Fruit fly (Drosophila melanogaster) whole organism, embryonic: ENCODE measurements around the gene Sil1.
A peak's percentile ranks its signal among the peaks of the same experiment; 100 is the strongest.

ENCODE experiments used
- Abd-B ChIP-seq: fragments of 200-800 bp; sonication (Bioruptor generic); optimal IDR thresholded peaks from 2 replicates; lab custom pipeline; 2018; ENCODE audit warnings: missing biosample characterization, mild to moderate bottlenecking, missing genetic modification characterization, moderate library complexity
- CG10654 ChIP-seq: fragments of 200-800 bp; sonication (Bioruptor generic); optimal IDR thresholded peaks from 2 replicates; lab custom pipeline; 2016; ENCODE audit warnings: missing biosample characterization, missing genetic modification characterization
- CG11398 ChIP-seq: fragments of 200-800 bp; sonication (Bioruptor generic); optimal IDR thresholded peaks from 2 replicates; lab custom pipeline; 2016; ENCODE audit warnings: missing biosample characterization, missing genetic modification characterization
- CG11504 ChIP-seq: fragments of 200-800 bp; sonication (Bioruptor generic); optimal IDR thresholded peaks from 3 replicates; lab custom pipeline; 2019; ENCODE audit warnings: missing biosample characterization, mild to moderate bottlenecking, missing genetic modification characterization, moderate library complexity
- CG11560 ChIP-seq: fragments of 200-800 bp; sonication (Bioruptor generic); IDR thresholded peaks from 3 replicates; pipeline ENCODE4 v1.3.6; 2022; ENCODE audit warnings: missing biosample characterization, missing genetic modification characterization
- CG12391 ChIP-seq: fragments of 200-800 bp; sonication (Bioruptor generic); optimal IDR thresholded peaks from 3 replicates; lab custom pipeline; 2018; ENCODE audit warnings: missing biosample characterization, mild to moderate bottlenecking, missing genetic modification characterization, moderate library complexity
- CG15269 ChIP-seq: fragments of 200-800 bp; sonication (Bioruptor generic); optimal IDR thresholded peaks from 2 replicates; lab custom pipeline; 2018; ENCODE audit warnings: missing biosample characterization, mild to moderate bottlenecking, missing genetic modification characterization, moderate library complexity
- CG1602 ChIP-seq: fragments of 200-800 bp; sonication (Bioruptor generic); optimal IDR thresholded peaks from 3 replicates; lab custom pipeline; 2016; ENCODE audit warnings: missing biosample characterization, missing genetic modification characterization
- CG17802 ChIP-seq: fragments of 200-800 bp; sonication (Bioruptor generic); optimal IDR thresholded peaks from 2 replicates; lab custom pipeline; 2018; ENCODE audit warnings: missing biosample characterization, mild to moderate bottlenecking, missing genetic modification characterization, moderate library complexity
- CG17912 ChIP-seq: fragments of 200-800 bp; sonication (Bioruptor generic); optimal IDR thresholded peaks from 2 replicates; lab custom pipeline; 2018; ENCODE audit warnings: missing biosample characterization, mild to moderate bottlenecking, missing genetic modification characterization
- CG3163 ChIP-seq: fragments of 200-800 bp; sonication (Bioruptor generic); optimal IDR thresholded peaks from 3 replicates; lab custom pipeline; 2016; ENCODE audit warnings: missing biosample characterization, missing genetic modification characterization
- CG34422 ChIP-seq: fragments of 200-800 bp; sonication (Bioruptor generic); IDR thresholded peaks from 3 replicates; pipeline ENCODE4 v1.3.6; 2022; ENCODE audit warnings: missing biosample characterization, missing genetic modification characterization
- CG3847 ChIP-seq: fragments of 200-800 bp; sonication (Bioruptor generic); IDR thresholded peaks from 2 replicates; pipeline ENCODE4 v1.3.6; 2022; ENCODE audit warnings: missing biosample characterization, missing genetic modification characterization
- CG43689 ChIP-seq: fragments of 200-800 bp; sonication (Bioruptor generic); IDR thresholded peaks from 2 replicates; pipeline ENCODE4 v1.3.6; 2022; ENCODE audit warnings: missing biosample characterization, missing genetic modification characterization
- CG4424 ChIP-seq: fragments of 200-800 bp; sonication (Bioruptor generic); optimal IDR thresholded peaks from 3 replicates; lab custom pipeline; 2016; ENCODE audit warnings: missing biosample characterization, missing genetic modification characterization
- CG7372 ChIP-seq: fragments of 200-800 bp; sonication (Bioruptor generic); IDR thresholded peaks from 2 replicates; pipeline ENCODE4 v1.3.6; 2022; ENCODE audit warnings: missing biosample characterization, missing genetic modification characterization
- CG7963 ChIP-seq: fragments of 200-800 bp; sonication (Bioruptor generic); IDR thresholded peaks from 3 replicates; pipeline ENCODE4 v1.3.6; 2022; ENCODE audit warnings: missing biosample characterization, missing genetic modification characterization; ENCODE audit not compliant: partially characterized antibody
- CG7987 ChIP-seq: fragments of 200-800 bp; sonication (Bioruptor generic); optimal IDR thresholded peaks from 2 replicates; lab custom pipeline; 2018; ENCODE audit warnings: missing biosample characterization, mild to moderate bottlenecking, missing genetic modification characterization, moderate library complexity
- CG8290 ChIP-seq, 3 experiments: fragments of 200-800 bp; sonication (Bioruptor generic); optimal IDR thresholded peaks; 2 replicates each; lab custom pipeline; 2016 to 2019; ENCODE audit warnings: missing biosample characterization in 3 of 3, missing genetic modification characterization in 3 of 3, mild to moderate bottlenecking in 2 of 3, moderate library complexity in 1 of 3
- CG8359 ChIP-seq: fragments of 200-800 bp; sonication (Bioruptor generic); optimal IDR thresholded peaks from 2 replicates; lab custom pipeline; 2017; ENCODE audit warnings: missing biosample characterization, mild to moderate bottlenecking, missing genetic modification characterization, borderline replicate concordance
- CG8944 ChIP-seq: fragments of 200-800 bp; sonication (Bioruptor generic); optimal IDR thresholded peaks from 3 replicates; lab custom pipeline; 2016; ENCODE audit warnings: missing biosample characterization, missing genetic modification characterization
- CG9797 ChIP-seq: fragments of 200-800 bp; sonication (Bioruptor generic); optimal IDR thresholded peaks from 3 replicates; lab custom pipeline; 2018; ENCODE audit warnings: missing biosample characterization, mild to moderate bottlenecking, missing genetic modification characterization
- Chrac-16 ChIP-seq: fragments of 200-800 bp; sonication (Bioruptor generic); optimal IDR thresholded peaks from 3 replicates; lab custom pipeline; 2016; ENCODE audit warnings: missing biosample characterization, missing genetic modification characterization
- Ets97D ChIP-seq: fragments of 200-800 bp; sonication (Bioruptor generic); optimal IDR thresholded peaks from 3 replicates; lab custom pipeline; 2016; ENCODE audit warnings: missing biosample characterization, missing genetic modification characterization
- Fer3 ChIP-seq: fragments of 200-800 bp; sonication (Bioruptor generic); optimal IDR thresholded peaks from 2 replicates; lab custom pipeline; 2018; ENCODE audit warnings: missing biosample characterization, mild to moderate bottlenecking, missing genetic modification characterization, moderate library complexity
- Hmr ChIP-seq: fragments of 200-800 bp; sonication (Bioruptor generic); optimal IDR thresholded peaks from 3 replicates; lab custom pipeline; 2017; ENCODE audit warnings: mild to moderate bottlenecking, missing biosample characterization, missing genetic modification reagents, missing genetic modification characterization
- Hsf ChIP-seq: fragments of 200-800 bp; sonication (Bioruptor generic); optimal IDR thresholded peaks from 3 replicates; lab custom pipeline; 2016; ENCODE audit warnings: missing biosample characterization, missing genetic modification characterization
- MBD-R2 ChIP-seq: fragments of 200-800 bp; sonication (Bioruptor generic); IDR thresholded peaks from 2 replicates; pipeline ENCODE4 v1.3.6; 2022; ENCODE audit warnings: missing biosample characterization, missing genetic modification characterization
- NC2α ChIP-seq: fragments of 200-800 bp; sonication (Bioruptor generic); optimal IDR thresholded peaks from 2 replicates; lab custom pipeline; 2016; ENCODE audit warnings: missing biosample characterization, missing genetic modification characterization
- Nf-YB ChIP-seq: fragments of 200-800 bp; sonication (Bioruptor generic); optimal IDR thresholded peaks from 3 replicates; lab custom pipeline; 2019; ENCODE audit warnings: missing biosample characterization, mild to moderate bottlenecking, missing genetic modification characterization, moderate library complexity
- Oli ChIP-seq: fragments of 200-800 bp; sonication (Bioruptor generic); optimal IDR thresholded peaks from 2 replicates; lab custom pipeline; 2018; ENCODE audit warnings: missing biosample characterization, mild to moderate bottlenecking, missing genetic modification characterization, moderate library complexity
- Ssrp ChIP-seq: fragments of 200-800 bp; sonication (Bioruptor generic); optimal IDR thresholded peaks from 2 replicates; lab custom pipeline; 2018; ENCODE audit warnings: missing biosample characterization, mild to moderate bottlenecking, missing genetic modification characterization, moderate library complexity
- ab ChIP-seq: fragments of 200-800 bp; sonication (Bioruptor generic); optimal IDR thresholded peaks from 2 replicates; lab custom pipeline; 2016; ENCODE audit warnings: missing biosample characterization, missing genetic modification characterization
- caup ChIP-seq: fragments of 200-800 bp; sonication (Bioruptor generic); optimal IDR thresholded peaks from 3 replicates; lab custom pipeline; 2017; ENCODE audit warnings: missing biosample characterization, mild to moderate bottlenecking, missing genetic modification characterization, moderate library complexity; ENCODE audit not compliant: severe bottlenecking
- cg ChIP-seq: fragments of 200-800 bp; sonication (Bioruptor generic); optimal IDR thresholded peaks from 3 replicates; lab custom pipeline; 2019; ENCODE audit warnings: missing biosample characterization, mild to moderate bottlenecking, missing genetic modification characterization, moderate library complexity
- ci ChIP-seq: fragments of 200-800 bp; sonication (Bioruptor generic); IDR thresholded peaks from 3 replicates; pipeline ENCODE4 v1.3.6; 2022; ENCODE audit warnings: missing biosample characterization, missing genetic modification characterization
- emc ChIP-seq: fragments of 200-800 bp; sonication (Bioruptor generic); optimal IDR thresholded peaks from 2 replicates; lab custom pipeline; 2016; ENCODE audit warnings: missing biosample characterization, missing genetic modification characterization
- en ChIP-seq: fragments of 200-800 bp; sonication (Bioruptor generic); optimal IDR thresholded peaks from 2 replicates; lab custom pipeline; 2016; ENCODE audit warnings: missing biosample characterization, missing genetic modification characterization
- gcm ChIP-seq: fragments of 200-800 bp; sonication (Bioruptor generic); optimal IDR thresholded peaks from 2 replicates; lab custom pipeline; 2019; ENCODE audit warnings: missing biosample characterization, mild to moderate bottlenecking, missing genetic modification characterization, moderate library complexity
- inv ChIP-seq: fragments of 200-800 bp; sonication (Bioruptor generic); IDR thresholded peaks from 2 replicates; pipeline ENCODE4 v1.3.6; 2022; ENCODE audit warnings: missing biosample characterization, missing genetic modification characterization; ENCODE audit not compliant: partially characterized antibody
- lab ChIP-seq: fragments of 200-800 bp; sonication (Bioruptor generic); optimal IDR thresholded peaks from 3 replicates; lab custom pipeline; 2017; ENCODE audit warnings: missing biosample characterization, missing genetic modification characterization, mild to moderate bottlenecking, moderate library complexity, missing genetic modification reagents
- nerfin-1 ChIP-seq: fragments of 200-800 bp; sonication (Bioruptor generic); optimal IDR thresholded peaks from 3 replicates; lab custom pipeline; 2019; ENCODE audit warnings: missing biosample characterization, mild to moderate bottlenecking, missing genetic modification characterization, moderate library complexity
- nerfin-2 ChIP-seq: fragments of 200-800 bp; sonication (Bioruptor generic); IDR thresholded peaks from 2 replicates; pipeline ENCODE4 v1.3.6; 2022; ENCODE audit warnings: missing biosample characterization, missing genetic modification characterization; ENCODE audit not compliant: partially characterized antibody
- onecut ChIP-seq: fragments of 200-800 bp; sonication (Bioruptor generic); IDR thresholded peaks from 2 replicates; pipeline ENCODE4 v1.3.6; 2022; ENCODE audit warnings: missing biosample characterization, missing genetic modification characterization
- pfk ChIP-seq: fragments of 200-800 bp; sonication (Bioruptor generic); optimal IDR thresholded peaks from 2 replicates; lab custom pipeline; 2018; ENCODE audit warnings: missing biosample characterization, mild to moderate bottlenecking, missing genetic modification characterization, moderate library complexity
- row ChIP-seq: fragments of 200-800 bp; sonication (Bioruptor generic); IDR thresholded peaks from 3 replicates; pipeline ENCODE4 v1.3.6; 2022; ENCODE audit warnings: missing biosample characterization, missing genetic modification characterization
- sd ChIP-seq: fragments of 200-800 bp; sonication (Bioruptor generic); optimal IDR thresholded peaks from 3 replicates; lab custom pipeline; 2018; ENCODE audit warnings: missing biosample characterization, mild to moderate bottlenecking, missing genetic modification characterization, moderate library complexity
- slou ChIP-seq: fragments of 200-800 bp; sonication (Bioruptor generic); optimal IDR thresholded peaks from 3 replicates; lab custom pipeline; 2016; ENCODE audit warnings: missing biosample characterization, missing genetic modification characterization
- zfh2 ChIP-seq: fragments of 200-800 bp; sonication (Bioruptor generic); optimal IDR thresholded peaks from 2 replicates; lab custom pipeline; 2016; ENCODE audit warnings: missing biosample characterization, missing genetic modification characterization

Gene Sil1

DNA sequence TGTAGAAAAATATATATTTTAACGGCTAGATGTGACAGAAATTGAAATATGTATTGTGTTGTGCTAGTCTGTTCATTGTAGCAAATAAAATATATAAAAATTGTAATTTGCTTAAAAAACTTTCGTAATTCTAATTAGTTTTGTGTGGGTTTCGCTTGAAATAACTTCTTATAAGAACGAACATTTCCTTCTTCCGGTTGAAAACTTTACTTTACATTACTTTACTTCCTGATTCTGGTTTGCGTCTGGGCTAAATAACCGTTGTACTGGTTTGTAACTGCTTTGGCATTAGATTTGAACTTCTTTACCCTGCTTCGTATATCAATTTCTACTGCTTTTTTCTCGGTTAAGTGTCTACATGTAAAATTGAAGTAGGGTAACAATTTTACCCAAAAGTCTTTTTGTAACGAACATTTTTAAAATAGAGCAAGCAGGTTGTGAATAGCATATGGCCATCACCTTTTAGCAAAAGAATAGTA is 41.6 kb downstream of the Sil1 start, which contains the start of gene lobo (continued):
- TF ChIP-seq onecut (GFP tag; lab: Robert Waterston, UW) = no peak
- TF ChIP-seq CG1602 (GFP tag; lab: Kevin White, UChicago) = no peak
- TF ChIP-seq Chrac-16 (GFP tag; lab: Kevin White, UChicago) = peak; percentile 1
- no peak for TF ChIP-seq CG9797 (GFP tag; lab: Kevin White, UChicago)
- no peak for TF ChIP-seq en
- peak; percentile 45 for TF ChIP-seq zfh2
- TF ChIP-seq slou (GFP tag; lab: Kevin White, UChicago) = no peak
- no peak for TF ChIP-seq inv (GFP tag; lab: Robert Waterston, UW)
- TF ChIP-seq CG8359 (GFP tag; lab: Kevin White, UChicago) = no peak
- no peak for TF ChIP-seq nerfin-2 (GFP tag; lab: Robert Waterston, UW)
- TF ChIP-seq CG12391 (tag; lab: Kevin White, UChicago) = peak; percentile 77
- peak; percentile 30 for TF ChIP-seq gcm (GFP tag; lab: Kevin White, UChicago)
- TF ChIP-seq Ssrp (tag; lab: Kevin White, UChicago) = peak; percentile 48
- TF ChIP-seq Abd-B = peak; percentile 65
- TF ChIP-seq emc (GFP tag; lab: Kevin White, UChicago) = peak; percentile 42
- TF ChIP-seq cg (GFP tag; lab: Kevin White, UChicago) = no peak
- peak; percentile 48 for TF ChIP-seq CG4424 (GFP tag; lab: Kevin White, UChicago)
- TF ChIP-seq CG8944 = no peak
- peak; percentile 34 for TF ChIP-seq CG17802 (tag; lab: Kevin White, UChicago)
- TF ChIP-seq CG7372 (GFP tag; lab: Robert Waterston, UW) = peak; percentile 61
- TF ChIP-seq lab (GFP tag; lab: Kevin White, UChicago) = peak; percentile 67
- no peak for TF ChIP-seq CG7963 (GFP tag; lab: Robert Waterston, UW)
- no peak for TF ChIP-seq sd (tag; lab: Kevin White, UChicago)
- peak; percentile 6; the same call in 1 of the 3 replicates for TF ChIP-seq CG11560 (tag; lab: Robert Waterston, UW)
- no peak for TF ChIP-seq ab
- peak; percentile 60 for TF ChIP-seq CG11504
- TF ChIP-seq Hmr (GFP tag; lab: Kevin White, UChicago) = peak; percentile 81
- TF ChIP-seq pfk (GFP tag; lab: Kevin White, UChicago) = peak; percentile 11
- TF ChIP-seq Nf-YB = peak; percentile 60
- no peak for TF ChIP-seq CG15269 (tag; lab: Kevin White, UChicago)
- TF ChIP-seq caup = peak; percentile 66
- TF ChIP-seq CG3847 = peak; percentile 79
- TF ChIP-seq row (GFP tag; lab: Robert Waterston, UW) = peak; percentile 56
- TF ChIP-seq CG7987 (GFP tag; lab: Kevin White, UChicago) = peak; percentile 69
- TF ChIP-seq Fer3 (tag; lab: Kevin White, UChicago) = peak; percentile 48
- peak; percentile 98 for TF ChIP-seq Ets97D (GFP tag; lab: Kevin White, UChicago)
- no peak for TF ChIP-seq NC2α (GFP tag; lab: Kevin White, UChicago)
- TF ChIP-seq Oli (tag; lab: Kevin White, UChicago) = peak; percentile 27
- TF ChIP-seq CG11398 = peak; percentile 60
- peak; percentile 65 for TF ChIP-seq nerfin-1 (tag; lab: Kevin White, UChicago)
- peak; percentile 95 for TF ChIP-seq ci (GFP tag; lab: Robert Waterston, UW)
- TF ChIP-seq CG17912 (GFP tag; lab: Kevin White, UChicago) = peak; percentile 67
- TF ChIP-seq CG3163 (GFP tag; lab: Kevin White, UChicago) = peak; percentile 54
- peak; percentile 49 for TF ChIP-seq MBD-R2 (GFP tag; lab: Robert Waterston, UW)
- TF ChIP-seq CG43689 = no peak
- TF ChIP-seq CG10654 = peak; percentile 58
- TF ChIP-seq CG8290 (GFP tag; optimal IDR thresholded peaks at IDR 0.05; lab: Kevin White, UChicago) = peak; percentile 66
- TF ChIP-seq CG8290 (tag; optimal IDR thresholded peaks at IDR 0.05; lab: Kevin White, UChicago) = peak in 1 of 2 experiments; percentile 79
- peak; percentile 72 for TF ChIP-seq Hsf (GFP tag; lab: Kevin White, UChicago)
- TF ChIP-seq CG34422 (GFP tag; lab: Robert Waterston, UW) = peak; percentile 68
